Worm (Caenorhabditis elegans) whole organism, midembryonic: Measurements from ENCODE around the gene nduf-11.

Experiments used
- T22C8.4 ChIP-seq: fragments of 200-800 bp; sonication (Bioruptor generic); IDR thresholded peaks from 2 replicates; pipeline ENCODE4 v1.3.6; 2022; ENCODE audit warnings: missing genetic modification characterization, missing compliant biosample characterization
- cog-1 ChIP-seq: sonication (generic microtip); optimal IDR thresholded peaks from 2 replicates; lab custom pipeline; 2016; ENCODE audit warnings: missing genetic modification characterization, missing compliant biosample characterization
- flt-1 ChIP-seq: fragments of 200-800 bp; sonication (Bioruptor generic); IDR thresholded peaks from 2 replicates; pipeline ENCODE4 v1.3.6; 2022; ENCODE audit warnings: missing genetic modification characterization, missing compliant biosample characterization
- klf-2 ChIP-seq: fragments of 200-800 bp; sonication (Bioruptor generic); conservative IDR thresholded peaks from 2 replicates; pipeline ENCODE4 v1.3.6; 2022; ENCODE audit warnings: missing genetic modification reagents, missing genetic modification characterization, missing compliant biosample characterization
- med-1 ChIP-seq: sonication (generic microtip); optimal IDR thresholded peaks from 2 replicates; lab custom pipeline; 2017; ENCODE audit warnings: missing genetic modification characterization, mild to moderate bottlenecking, missing compliant biosample characterization, antibody characterized with exemption, missing genetic modification reagents; ENCODE audit not compliant: insufficient read depth
- ref-1 ChIP-seq: fragments of 200-800 bp; sonication (Bioruptor generic); conservative IDR thresholded peaks from 2 replicates; pipeline ENCODE4 v1.3.6; 2022; ENCODE audit warnings: missing genetic modification reagents, missing genetic modification characterization, missing compliant biosample characterization
- tab-1 ChIP-seq: fragments of 200-800 bp; sonication (Bioruptor generic); IDR thresholded peaks from 2 replicates; pipeline ENCODE4 v1.3.6; 2022; ENCODE audit warnings: missing genetic modification characterization, missing compliant biosample characterization
- ztf-23 ChIP-seq: fragments of 200-800 bp; sonication (Bioruptor generic); IDR thresholded peaks from 2 replicates; pipeline ENCODE4 v1.3.6; 2022; ENCODE audit warnings: missing genetic modification reagents, missing genetic modification characterization, missing compliant biosample characterization
- ztf-29 ChIP-seq: fragments of 200-800 bp; sonication (Bioruptor generic); IDR thresholded peaks from 2 replicates; pipeline ENCODE4 v1.3.6; 2022; ENCODE audit warnings: missing genetic modification reagents, missing genetic modification characterization, missing compliant biosample characterization

nduf-11 gene

DNA sequence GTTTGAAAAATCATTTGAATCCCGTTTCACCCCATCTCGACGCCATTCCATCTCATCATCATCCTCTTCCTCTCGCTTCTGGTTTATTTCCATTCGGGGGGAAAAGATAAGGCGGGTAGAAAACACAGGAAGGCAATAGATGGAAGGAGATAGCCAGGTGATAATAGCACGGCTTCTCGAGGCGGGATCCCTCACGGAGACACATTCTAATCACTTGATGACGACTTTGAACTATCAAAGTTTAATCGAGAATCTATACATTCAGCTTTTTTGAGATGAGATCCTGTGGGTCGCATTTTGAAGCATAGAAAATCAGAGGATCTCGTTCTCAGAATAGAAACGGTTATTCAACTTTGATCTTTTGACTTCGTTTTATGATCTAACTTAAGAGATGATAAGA is 26.6 kb upstream of the nduf-11 start, which contains the start of gene C33B4.2:
TSS of gene C33B4.2 (minus strand) at position 165 of the 400 bp plus-strand sequence.
- TF ChIP-seq flt-1 (GFP tag; lab: Robert Waterston, UW): no peak
- no peak for TF ChIP-seq tab-1 (GFP tag; lab: Robert Waterston, UW)
- TF ChIP-seq T22C8.4 (GFP tag; lab: Robert Waterston, UW): no peak
- TF ChIP-seq ztf-29 (GFP tag; lab: Robert Waterston, UW): no peak

DNA sequence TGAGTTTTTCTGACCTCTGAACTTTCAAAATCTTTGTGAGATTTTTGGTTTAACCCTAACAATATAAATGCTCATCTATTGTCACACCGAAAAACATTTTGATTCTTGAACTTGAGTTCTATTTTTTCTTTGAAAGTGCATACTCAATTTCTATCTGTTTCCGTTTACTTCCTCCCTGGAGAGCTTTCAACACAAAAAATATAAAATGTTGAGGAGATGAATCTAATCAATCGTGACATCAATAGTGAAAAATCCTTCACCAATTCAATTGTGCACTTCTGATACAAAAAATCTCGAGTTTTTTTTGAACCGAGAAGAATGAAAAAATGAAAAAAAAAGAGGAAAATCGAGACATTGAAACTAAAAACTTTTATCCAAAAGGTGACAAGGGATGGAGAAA is 16.3 kb upstream of the nduf-11 start:
- TF ChIP-seq T22C8.4 (GFP tag; lab: Robert Waterston, UW) (no peak), ztf-23 (no peak), ztf-29 (GFP tag; lab: Robert Waterston, UW) (no peak), flt-1 (GFP tag; lab: Robert Waterston, UW) (no peak), klf-2 (GFP tag; lab: Robert Waterston, UW) (no peak), med-1 (GFP tag; lab: Kevin White, UChicago) (no peak), cog-1 (tag; lab: Kevin White, UChicago) (no peak)

DNA sequence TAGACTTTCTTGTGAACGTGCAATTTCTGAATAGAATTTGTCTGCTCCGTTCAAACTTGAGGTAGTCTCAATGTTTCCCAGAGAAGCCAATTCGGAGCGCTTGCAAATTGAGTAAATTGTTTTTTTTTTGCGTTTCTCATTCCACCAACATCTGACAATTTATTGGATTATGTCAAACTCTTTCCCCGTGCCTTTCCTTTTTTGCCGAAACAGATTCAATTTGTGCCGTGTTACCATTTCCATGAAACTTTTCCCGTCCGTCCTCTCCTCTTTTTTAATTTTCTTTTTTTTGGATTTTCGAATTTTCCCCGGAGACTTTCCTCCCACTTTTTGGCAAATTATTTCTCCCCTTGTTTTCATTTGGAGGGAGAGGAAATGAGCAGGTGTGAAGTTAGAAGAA is 8.1 kb upstream of the nduf-11 start:
- TF ChIP-seq flt-1 (GFP tag; lab: Robert Waterston, UW): no peak
- TF ChIP-seq cog-1 (tag; lab: Kevin White, UChicago): no peak
- TF ChIP-seq ztf-29 (GFP tag; lab: Robert Waterston, UW): no peak
- TF ChIP-seq tab-1 (GFP tag; lab: Robert Waterston, UW): no peak
- no peak for TF ChIP-seq med-1 (GFP tag; lab: Kevin White, UChicago)
- no peak for TF ChIP-seq T22C8.4 (GFP tag; lab: Robert Waterston, UW)
- TF ChIP-seq ref-1 (GFP tag; lab: Robert Waterston, UW): no peak
- TF ChIP-seq ztf-23: no peak
- TF ChIP-seq klf-2 (GFP tag; lab: Robert Waterston, UW): no peak

DNA sequence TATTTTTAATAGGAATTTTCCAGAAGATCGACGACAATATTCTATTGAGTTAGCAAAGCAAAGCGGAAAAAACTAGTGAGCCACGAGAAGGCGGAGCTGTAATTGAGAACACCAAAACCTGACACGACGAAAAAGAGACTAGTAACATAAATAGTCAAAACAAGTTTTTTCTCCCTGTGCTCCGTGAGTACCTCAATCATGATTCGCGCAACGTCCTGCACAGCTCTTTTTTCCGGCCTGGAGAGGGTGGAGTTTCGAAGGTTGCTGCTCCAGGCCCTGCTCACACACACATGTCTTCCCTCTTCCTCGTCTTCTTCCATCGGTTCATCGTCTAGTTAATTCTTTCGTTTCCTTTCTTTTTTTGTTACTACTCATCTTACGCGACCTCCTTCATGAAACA is 6.2 kb upstream of the nduf-11 start, which contains the start of gene clh-2:
TSS of gene clh-2 (plus strand) at position 301 of the 400 bp plus-strand sequence.
- no peak for TF ChIP-seq tab-1 (GFP tag; lab: Robert Waterston, UW)
- no peak for TF ChIP-seq ztf-29 (GFP tag; lab: Robert Waterston, UW)
- TF ChIP-seq ztf-23: no peak
- no peak for TF ChIP-seq cog-1 (tag; lab: Kevin White, UChicago)
- TF ChIP-seq flt-1 (GFP tag; lab: Robert Waterston, UW): no peak
- TF ChIP-seq klf-2 (GFP tag; lab: Robert Waterston, UW): no peak
- TF ChIP-seq med-1 (GFP tag; lab: Kevin White, UChicago): no peak
- no peak for TF ChIP-seq T22C8.4 (GFP tag; lab: Robert Waterston, UW)
- TF ChIP-seq ref-1 (GFP tag; lab: Robert Waterston, UW): no peak

DNA sequence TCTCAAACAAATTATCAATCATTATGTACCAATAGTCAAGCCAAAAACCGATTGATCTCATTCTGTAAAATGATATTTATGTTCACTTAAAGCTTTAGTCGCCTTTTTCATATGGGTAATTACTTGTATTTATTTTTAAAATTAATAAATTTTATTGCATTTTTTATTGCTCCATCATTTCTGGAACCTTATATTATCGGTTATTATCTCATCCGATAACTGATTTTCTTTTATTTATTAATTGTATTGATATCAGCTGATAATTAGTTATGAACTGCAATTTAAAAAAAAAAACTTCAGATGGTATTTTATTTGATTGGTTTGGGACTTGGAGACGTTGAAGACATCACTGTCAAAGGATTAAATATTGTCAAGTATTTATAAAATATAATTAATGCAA is 4.5 kb upstream of the nduf-11 start, which contains the start of gene dph-5:
TSS of gene dph-5 (plus strand) at position 301 of the 400 bp plus-strand sequence.
- TF ChIP-seq cog-1 (tag; lab: Kevin White, UChicago) (no peak), med-1 (GFP tag; lab: Kevin White, UChicago) (no peak), ztf-23 (no peak), flt-1 (GFP tag; lab: Robert Waterston, UW) (no peak), klf-2 (GFP tag; lab: Robert Waterston, UW) (no peak), ref-1 (GFP tag; lab: Robert Waterston, UW) (no peak), tab-1 (GFP tag; lab: Robert Waterston, UW) (no peak), T22C8.4 (GFP tag; lab: Robert Waterston, UW) (no peak), ztf-29 (GFP tag; lab: Robert Waterston, UW) (no peak)

DNA sequence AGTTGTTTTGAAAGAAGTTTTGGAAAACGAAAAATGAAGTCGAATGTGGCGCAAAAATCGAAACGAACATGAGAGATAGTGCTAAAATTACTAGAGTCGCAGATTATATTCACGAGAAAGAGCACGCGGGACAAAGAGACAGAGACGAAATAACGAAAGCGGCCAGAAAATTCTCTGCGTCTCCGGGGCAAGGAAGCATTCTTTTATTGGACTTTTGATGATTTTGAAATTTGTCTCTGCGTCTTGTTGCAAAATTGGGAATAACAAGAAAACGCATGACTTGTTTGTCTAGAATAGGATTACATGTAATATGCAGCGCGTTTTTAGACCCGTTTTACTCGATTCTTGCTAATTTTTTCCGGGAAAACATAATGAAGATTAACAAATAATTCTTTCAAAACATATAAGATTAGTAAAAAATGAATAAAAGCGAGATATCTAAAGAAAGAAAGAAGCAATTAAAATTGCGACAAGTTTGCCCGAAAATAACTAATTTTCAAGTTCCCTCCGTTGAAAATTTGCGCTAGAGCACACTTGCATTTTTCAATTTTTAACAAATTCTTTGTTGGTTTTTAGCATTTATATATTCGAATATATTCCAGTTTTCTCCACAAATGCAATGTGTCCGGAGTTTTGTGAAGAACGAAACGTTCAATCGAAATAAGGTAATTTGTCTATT is 2.6 kb upstream of the nduf-11 start, which contains the start of the genes B0491.6 and pigm-1:
TSS of gene B0491.6 (minus strand) at position 466 of the 679 bp plus-strand sequence.
TSS of gene pigm-1 (plus strand) at position 568 of the 679 bp plus-strand sequence.
- no peak for TF ChIP-seq klf-2 (GFP tag; lab: Robert Waterston, UW)
- no peak for TF ChIP-seq T22C8.4 (GFP tag; lab: Robert Waterston, UW)
- peak; percentile 72 for TF ChIP-seq cog-1 (tag; lab: Kevin White, UChicago)
- TF ChIP-seq ztf-23: no peak
- no peak for TF ChIP-seq ztf-29 (GFP tag; lab: Robert Waterston, UW)
- no peak for TF ChIP-seq tab-1 (GFP tag; lab: Robert Waterston, UW)

DNA sequence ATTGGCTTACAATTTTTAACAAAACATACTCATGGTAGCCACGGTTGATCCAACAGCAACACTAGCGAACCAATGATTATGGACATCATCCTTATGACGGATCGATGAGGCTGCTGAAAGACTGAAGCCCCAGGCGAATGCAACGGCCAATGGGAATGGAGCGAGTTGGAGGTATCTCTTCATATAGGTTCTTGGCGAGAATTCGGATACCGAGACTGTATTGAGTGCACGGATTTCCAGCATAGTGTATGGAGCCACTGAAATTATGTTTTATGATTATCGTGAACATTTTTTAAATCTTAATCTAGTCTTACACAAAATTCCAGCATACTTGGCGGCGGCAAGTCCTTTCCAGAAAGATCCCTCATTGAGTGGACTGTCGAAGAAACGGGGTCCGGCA is 866 bp downstream of the nduf-11 start:
- no peak for TF ChIP-seq ref-1 (GFP tag; lab: Robert Waterston, UW)
- TF ChIP-seq T22C8.4 (GFP tag; lab: Robert Waterston, UW): no peak
- TF ChIP-seq ztf-23: no peak
- no peak for TF ChIP-seq med-1 (GFP tag; lab: Kevin White, UChicago)
- no peak for TF ChIP-seq flt-1 (GFP tag; lab: Robert Waterston, UW)
- TF ChIP-seq ztf-29 (GFP tag; lab: Robert Waterston, UW): no peak
- no peak for TF ChIP-seq klf-2 (GFP tag; lab: Robert Waterston, UW)
- TF ChIP-seq cog-1 (tag; lab: Kevin White, UChicago): no peak
- TF ChIP-seq tab-1 (GFP tag; lab: Robert Waterston, UW): no peak

DNA sequence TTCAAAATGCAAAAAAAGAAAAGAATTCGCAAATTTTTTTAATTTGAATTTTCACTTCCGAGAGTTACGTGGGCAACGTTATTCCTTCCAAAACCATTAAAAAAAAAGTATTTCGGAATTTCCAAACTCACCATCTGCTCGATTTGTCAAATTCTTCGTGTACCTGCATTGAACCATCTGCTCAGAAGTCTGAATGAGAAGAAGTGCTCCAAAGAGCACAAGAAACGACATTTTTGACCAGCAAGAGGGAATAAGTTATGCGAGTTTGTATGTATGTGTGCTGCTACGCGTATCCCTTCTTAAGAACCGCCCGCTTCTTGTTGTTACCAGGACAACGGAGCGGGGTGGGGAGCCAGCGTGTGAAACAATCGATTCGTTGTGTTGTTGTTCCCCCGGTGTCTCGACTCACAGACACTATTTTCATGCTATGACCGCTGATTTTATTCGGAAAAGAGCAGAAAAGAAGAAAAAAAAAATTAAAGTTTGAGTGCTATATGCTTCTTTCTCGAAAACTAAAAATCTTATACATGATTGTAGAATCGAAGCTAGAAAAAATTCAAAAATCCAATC is 2.0 kb downstream of the nduf-11 start, which contains the start of gene lgc-20:
TSS of gene lgc-20 (minus strand) at position 311 of the 570 bp plus-strand sequence.
- no peak for TF ChIP-seq T22C8.4 (GFP tag; lab: Robert Waterston, UW)
- no peak for TF ChIP-seq tab-1 (GFP tag; lab: Robert Waterston, UW)
- no peak for TF ChIP-seq cog-1 (tag; lab: Kevin White, UChicago)
- TF ChIP-seq klf-2 (GFP tag; lab: Robert Waterston, UW): no peak
- TF ChIP-seq flt-1 (GFP tag; lab: Robert Waterston, UW): no peak
- no peak for TF ChIP-seq ref-1 (GFP tag; lab: Robert Waterston, UW)
- no peak for TF ChIP-seq ztf-29 (GFP tag; lab: Robert Waterston, UW)
- no peak for TF ChIP-seq med-1 (GFP tag; lab: Kevin White, UChicago)
- no peak for TF ChIP-seq ztf-23
